Worm (Caenorhabditis elegans): Measurements from ENCODE around the gene Y41G9A.6.

Gene Y41G9A.6

DNA sequence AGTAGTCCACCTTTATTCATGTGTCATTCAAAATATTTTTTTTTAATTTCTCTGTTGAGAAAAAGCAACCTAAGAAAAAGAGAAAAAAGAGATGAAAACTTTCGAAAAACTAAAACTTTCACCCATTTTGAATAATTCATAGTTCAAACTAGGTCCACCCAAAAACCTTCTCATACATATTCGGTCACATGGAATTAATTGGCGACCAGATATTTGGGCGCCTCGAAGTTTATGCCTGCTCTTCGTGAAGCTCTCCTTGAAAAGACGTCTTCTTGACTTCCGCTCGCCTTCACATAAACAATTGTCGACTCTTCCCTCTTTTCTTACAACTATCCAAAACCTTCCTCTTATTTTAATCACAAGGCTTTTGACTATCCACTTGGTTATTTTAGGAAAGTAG, 48.0 kb downstream of the Y41G9A.6 start:
- TF ChIP-seq mel-28 (tag; optimal IDR thresholded peaks at IDR 0.05; ENCODE audit: borderline replicate concordance) (no peak), lin-35 (GFP tag; optimal IDR thresholded peaks at IDR 0.05) (no peak), ama-1 (optimal IDR thresholded peaks at IDR 0.05) (no peak), ama-1 (GFP tag; optimal IDR thresholded peaks at IDR 0.05) (no peak), Y56A3A.18 (GFP tag; IDR thresholded peaks at IDR 0.05) (no peak), dpff-1 (tag; optimal IDR thresholded peaks at IDR 0.05) (no peak), T26A5.8 (tag; optimal IDR thresholded peaks at IDR 0.05) (no peak)

DNA sequence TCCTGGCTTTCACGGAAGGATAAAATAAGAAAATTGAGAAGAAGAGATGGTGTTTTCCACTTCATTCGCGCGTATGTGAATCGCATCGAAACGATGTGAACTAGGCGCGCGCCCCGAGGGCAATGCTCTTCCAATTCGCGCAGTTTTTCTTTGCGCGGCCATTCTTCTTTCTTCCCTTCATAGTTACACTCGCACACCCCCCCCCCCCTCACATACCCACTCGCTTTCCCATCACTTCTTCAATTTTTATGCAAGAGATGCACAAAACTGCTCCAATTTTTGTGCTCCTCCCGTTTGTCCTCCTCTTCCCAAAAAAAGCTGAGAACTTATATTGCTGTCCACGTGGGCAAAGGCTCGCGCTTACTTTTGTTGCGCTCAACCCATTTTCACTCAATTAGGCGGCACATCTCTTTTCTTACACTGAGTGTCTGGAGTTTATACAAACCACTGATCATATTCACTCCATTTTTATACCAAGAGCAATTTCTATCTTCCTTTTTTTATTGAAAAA, 50.0 kb downstream of the Y41G9A.6 start:
- TF ChIP-seq hlh-12 (tag; optimal IDR thresholded peaks at IDR 0.05) (no peak), Y95B8A.8 (GFP tag; IDR thresholded peaks at IDR 0.05) (no peak), ceh-40 (GFP tag; IDR thresholded peaks at IDR 0.05) (no peak), chd-7 (tag; optimal IDR thresholded peaks at IDR 0.05) (peak; percentile 3), gei-17 (GFP tag; optimal IDR thresholded peaks at IDR 0.05) (no peak), rec-8 (tag; optimal IDR thresholded peaks at IDR 0.05) (no peak), ZK185.1 (tag; optimal IDR thresholded peaks at IDR 0.05; ENCODE audit: poor library complexity, severe bottlenecking) (no peak), hmg-20 (GFP tag; IDR thresholded peaks at IDR 0.05) (no peak), hmg-1.2 (GFP tag; IDR thresholded peaks at IDR 0.05) (no peak), ztf-28 (GFP tag; IDR thresholded peaks at IDR 0.05) (no peak), nfyb-1 (GFP tag; IDR thresholded peaks at IDR 0.05) (no peak), lin-35 (GFP tag; optimal IDR thresholded peaks at IDR 0.05) (no peak), xnd-1 (tag; optimal IDR thresholded peaks at IDR 0.05) (no peak), nhr-27 (tag; optimal IDR thresholded peaks at IDR 0.05) (no peak), nfya-1 (tag; optimal IDR thresholded peaks at IDR 0.05; ENCODE audit: borderline replicate concordance, insufficient read depth) (no peak), zfh-2 (GFP tag; conservative IDR thresholded peaks at IDR 0.05) (0 out of 2 replicates have a peak, but pooled peaks have one; percentile 52), egl-44 (GFP tag; IDR thresholded peaks at IDR 0.05) (no peak)

Data from whole organism, young adult.